Worm (Caenorhabditis elegans) whole organism, L4 larva: Measurements from ENCODE around the gene C10C6.13.

Experiments
- D1046.2 ChIP-seq: fragments of 200-800 bp; sonication (Bioruptor generic); IDR thresholded peaks from 2 replicates; pipeline ENCODE4 v1.3.6; 2022; ENCODE audit warnings: missing genetic modification characterization, missing compliant biosample characterization
- T26A8.4 ChIP-seq: fragments of 200-800 bp; sonication (Bioruptor generic); IDR thresholded peaks from 2 replicates; pipeline ENCODE4 v1.3.6; 2022; ENCODE audit warnings: missing genetic modification characterization, missing compliant biosample characterization
- aha-1 ChIP-seq: fragments of 150-350 bp; peaks from one replicate; lab custom pipeline; 2014; ENCODE audit warnings: missing biosample characterization, missing genetic modification characterization
- aly-2 ChIP-seq: sonication (generic microtip); optimal IDR thresholded peaks from 2 replicates; lab custom pipeline; 2018; ENCODE audit warnings: missing biosample characterization, missing genetic modification characterization
- attf-4 ChIP-seq: sonication (generic microtip); optimal IDR thresholded peaks from 3 replicates; lab custom pipeline; 2017; ENCODE audit warnings: missing biosample characterization, missing genetic modification characterization
- ceh-44 ChIP-seq: fragments of 200-800 bp; sonication (Bioruptor generic); IDR thresholded peaks from 2 replicates; pipeline ENCODE4 v1.3.6; 2022; ENCODE audit warnings: missing genetic modification reagents, missing genetic modification characterization, missing compliant biosample characterization
- daf-12 ChIP-seq: fragments of 150-350 bp; optimal IDR thresholded peaks from 2 replicates; lab custom pipeline; 2014; ENCODE audit warnings: missing biosample characterization, missing genetic modification reagents, missing genetic modification characterization
- daf-16 ChIP-seq, 3 experiments: sonication (generic microtip); optimal IDR thresholded peaks; 2 replicates each; lab custom pipeline; 2016 to 2017; ENCODE audit warnings: missing genetic modification characterization in 3 of 3, missing genetic modification reagents in 3 of 3, mild to moderate bottlenecking in 2 of 3, missing compliant biosample characterization in 2 of 3, missing biosample characterization in 1 of 3, moderate library complexity in 1 of 3
- dmd-6 ChIP-seq: fragments of 200-800 bp; sonication (Bioruptor generic); IDR thresholded peaks from 2 replicates; pipeline ENCODE4 v1.3.6; 2022; ENCODE audit warnings: missing genetic modification reagents, missing genetic modification characterization, missing compliant biosample characterization
- dmd-8 ChIP-seq: fragments of 200-800 bp; sonication (Bioruptor generic); IDR thresholded peaks from 2 replicates; pipeline ENCODE4 v1.3.6; 2022; ENCODE audit warnings: missing genetic modification characterization, missing compliant biosample characterization
- dmd-9 ChIP-seq: fragments of 200-800 bp; sonication (Bioruptor generic); IDR thresholded peaks from 2 replicates; pipeline ENCODE4 v1.3.6; 2022; ENCODE audit warnings: missing genetic modification reagents, missing genetic modification characterization, missing compliant biosample characterization
- dpl-1 ChIP-seq: fragments of 150-350 bp; optimal IDR thresholded peaks from 2 replicates; lab custom pipeline; 2014; ENCODE audit warnings: missing biosample characterization, missing genetic modification reagents, missing genetic modification characterization
- dve-1 ChIP-seq: sonication (generic microtip); optimal IDR thresholded peaks from 2 replicates; lab custom pipeline; 2017; ENCODE audit warnings: antibody characterized with exemption, mild to moderate bottlenecking, missing genetic modification characterization, missing compliant biosample characterization; ENCODE audit not compliant: insufficient read depth
- gei-8 ChIP-seq: fragments of 200-800 bp; sonication (Bioruptor generic); optimal IDR thresholded peaks from 2 replicates; lab custom pipeline; 2018; ENCODE audit warnings: mild to moderate bottlenecking, missing genetic modification characterization, missing compliant biosample characterization
- hif-1 ChIP-seq, 2 experiments: sonication (generic microtip); optimal IDR thresholded peaks; 2 replicates each; lab custom pipeline; 2016 to 2017; ENCODE audit warnings: missing compliant biosample characterization in 2 of 2, missing genetic modification characterization in 2 of 2, missing genetic modification reagents in 2 of 2, missing genotype in 2 of 2, mild to moderate bottlenecking in 1 of 2
- hlh-11 ChIP-seq: fragments of 200-800 bp; sonication (Bioruptor generic); optimal IDR thresholded peaks from 2 replicates; lab custom pipeline; 2018; ENCODE audit warnings: mild to moderate bottlenecking, missing genetic modification characterization, missing compliant biosample characterization
- hlh-30 ChIP-seq: sonication (generic microtip); optimal IDR thresholded peaks from 2 replicates; lab custom pipeline; 2017; ENCODE audit warnings: antibody characterized with exemption, mild to moderate bottlenecking, missing genetic modification characterization, missing compliant biosample characterization; ENCODE audit not compliant: insufficient read depth
- hmg-1.1 ChIP-seq: fragments of 200-800 bp; sonication (Bioruptor generic); IDR thresholded peaks from 2 replicates; pipeline ENCODE4 v1.3.6; 2022; ENCODE audit warnings: missing genetic modification reagents, missing genetic modification characterization, missing compliant biosample characterization
- lin-1 ChIP-seq: fragments of 200-800 bp; sonication (Bioruptor generic); IDR thresholded peaks from 2 replicates; pipeline ENCODE4 v1.3.6; 2022; ENCODE audit warnings: missing genetic modification reagents, missing genetic modification characterization, missing compliant biosample characterization
- lin-15B ChIP-seq: fragments of 150-350 bp; sonication (generic microtip); optimal IDR thresholded peaks from 3 replicates; lab custom pipeline; 2014; ENCODE audit warnings: missing biosample characterization, missing genetic modification characterization
- lin-38 ChIP-seq: fragments of 200-800 bp; sonication (Bioruptor generic); IDR thresholded peaks from 2 replicates; pipeline ENCODE4 v1.3.6; 2022; ENCODE audit warnings: missing genetic modification reagents, missing genetic modification characterization, missing compliant biosample characterization
- lsy-2 ChIP-seq, 2 experiments: fragments of 150-350 bp in 1 of 2; sonication (generic microtip) in 1 of 2; optimal IDR thresholded peaks; 2 replicates each; lab custom pipeline; 2014 to 2017; ENCODE audit warnings: missing biosample characterization in 2 of 2, missing genetic modification characterization in 2 of 2
- mdl-1 ChIP-seq, 2 experiments: fragments of 150-350 bp in 1 of 2; sonication (generic microtip) in 1 of 2; optimal IDR thresholded peaks; 2 replicates each; lab custom pipeline; 2014 to 2017; ENCODE audit warnings: missing biosample characterization in 2 of 2, missing genetic modification characterization in 2 of 2
- mep-1 ChIP-seq: fragments of 150-350 bp; sonication (generic microtip); optimal IDR thresholded peaks from 3 replicates; lab custom pipeline; 2014; ENCODE audit warnings: missing biosample characterization, missing genetic modification characterization
- mes-2 ChIP-seq: sonication (generic microtip); optimal IDR thresholded peaks from 2 replicates; lab custom pipeline; 2016; ENCODE audit warnings: missing genotype, mild to moderate bottlenecking, missing genetic modification characterization, missing compliant biosample characterization; ENCODE audit not compliant: poor library complexity, severe bottlenecking
- mxl-3 ChIP-seq: fragments of 200-800 bp; sonication (Bioruptor generic); optimal IDR thresholded peaks from 2 replicates; lab custom pipeline; 2018; ENCODE audit warnings: mild to moderate bottlenecking, missing genetic modification characterization, missing compliant biosample characterization
- nhr-10 ChIP-seq: fragments of 150-350 bp; optimal IDR thresholded peaks from 2 replicates; lab custom pipeline; 2014; ENCODE audit warnings: missing biosample characterization, missing genetic modification characterization
- nhr-11 ChIP-seq: fragments of 150-350 bp; optimal IDR thresholded peaks from 2 replicates; lab custom pipeline; 2014; ENCODE audit warnings: missing biosample characterization, missing genetic modification characterization
- nhr-25 ChIP-seq: sonication (generic microtip); optimal IDR thresholded peaks from 2 replicates; lab custom pipeline; 2017; ENCODE audit warnings: missing genetic modification characterization, mild to moderate bottlenecking, missing compliant biosample characterization, antibody characterized with exemption, moderate library complexity, borderline replicate concordance; ENCODE audit not compliant: insufficient read depth
- nhr-28 ChIP-seq: fragments of 150-350 bp; optimal IDR thresholded peaks from 2 replicates; lab custom pipeline; 2014; ENCODE audit warnings: missing biosample characterization, missing genetic modification characterization
- nhr-6 ChIP-seq: fragments of 150-350 bp; optimal IDR thresholded peaks from 2 replicates; lab custom pipeline; 2014; ENCODE audit warnings: missing biosample characterization, missing genetic modification characterization
- nhr-76 ChIP-seq: fragments of 150-350 bp; optimal IDR thresholded peaks from 2 replicates; lab custom pipeline; 2014; ENCODE audit warnings: missing biosample characterization, missing genetic modification characterization
- pha-4 ChIP-seq, 2 experiments: fragments of 150-350 bp in 1 of 2; fragments of 200-800 bp in 1 of 2; sonication (Bioruptor generic) in 1 of 2; IDR thresholded peaks in 1 of 2; optimal IDR thresholded peaks in 1 of 2; 2 replicates each; pipeline versions ENCODE4 v1.3.6 to Lab custom; 2014 to 2022; ENCODE audit warnings: missing genetic modification characterization in 2 of 2, missing genetic modification reagents in 2 of 2, missing biosample characterization in 1 of 2, missing compliant biosample characterization in 1 of 2
- pqm-1 ChIP-seq: sonication (generic microtip); optimal IDR thresholded peaks from 2 replicates; lab custom pipeline; 2017; ENCODE audit warnings: missing biosample characterization, missing genetic modification characterization
- saeg-2 ChIP-seq: fragments of 200-800 bp; sonication (Bioruptor generic); IDR thresholded peaks from 2 replicates; pipeline ENCODE4 v1.3.6; 2022; ENCODE audit warnings: missing genetic modification reagents, missing genetic modification characterization, missing compliant biosample characterization
- tra-1 ChIP-seq: fragments of 200-800 bp; sonication (Bioruptor generic); IDR thresholded peaks from 2 replicates; pipeline ENCODE4 v1.3.6; 2022; ENCODE audit warnings: missing genetic modification reagents, missing genetic modification characterization, missing compliant biosample characterization
- unc-39 ChIP-seq: sonication (generic microtip); optimal IDR thresholded peaks from 2 replicates; lab custom pipeline; 2017; ENCODE audit warnings: missing biosample characterization, missing genetic modification characterization
- unc-62 ChIP-seq, 3 experiments: fragments of 150-350 bp in 1 of 3; sonication (generic microtip); optimal IDR thresholded peaks in 2 of 3; peaks in 1 of 3; 1 replicate in 1 of 3; 2 replicates in 2 of 3; lab custom pipeline; 2014 to 2017; ENCODE audit warnings: missing biosample characterization in 3 of 3, missing genetic modification characterization in 3 of 3, missing genetic modification reagents in 3 of 3, missing genotype in 1 of 3
- zfp-2 ChIP-seq: sonication (generic microtip); optimal IDR thresholded peaks from 2 replicates; lab custom pipeline; 2016; ENCODE audit warnings: mild to moderate bottlenecking, missing genetic modification characterization, missing compliant biosample characterization
- ztf-11 ChIP-seq: fragments of 150-350 bp; optimal IDR thresholded peaks from 2 replicates; lab custom pipeline; 2014; ENCODE audit warnings: missing biosample characterization, missing genetic modification characterization
- ztf-7 ChIP-seq: fragments of 150-350 bp; optimal IDR thresholded peaks from 2 replicates; lab custom pipeline; 2014; ENCODE audit warnings: missing biosample characterization, missing genetic modification characterization

Gene C10C6.13

DNA sequence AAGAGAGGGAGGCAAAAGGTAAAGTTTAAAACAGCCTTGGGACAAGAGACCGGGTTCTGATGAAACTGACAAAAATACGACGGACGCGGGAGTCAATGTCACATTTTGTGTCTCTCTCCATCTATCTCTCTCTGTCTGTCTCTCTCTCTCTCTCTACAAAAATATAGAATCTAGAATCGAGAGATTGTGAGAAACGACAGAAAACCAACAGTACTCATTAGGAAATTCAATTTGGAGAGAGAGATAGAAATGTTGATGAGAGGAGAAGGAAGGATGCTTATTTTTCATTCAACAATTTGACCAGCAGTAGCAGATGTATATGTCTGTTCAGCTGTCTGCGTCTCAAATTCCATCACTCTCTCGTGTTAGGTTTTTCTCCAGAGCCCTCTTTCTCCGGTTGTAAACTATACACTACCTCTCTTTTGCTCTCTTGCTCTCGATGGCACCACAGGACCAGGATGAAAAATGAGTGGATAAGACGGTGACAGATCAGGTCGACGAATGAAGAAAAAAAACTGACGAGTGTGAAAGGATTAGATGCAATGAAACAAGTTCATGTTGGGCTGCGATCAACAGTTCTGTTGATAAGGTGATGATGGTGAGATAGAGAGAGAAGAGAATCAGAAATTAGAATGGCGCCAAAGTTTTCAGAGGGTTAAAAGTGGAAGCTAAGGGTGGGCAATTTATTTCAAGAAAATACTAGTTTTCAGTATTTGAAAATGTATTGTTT lies 20.2 kb upstream of the C10C6.13 start:
- peak in 1 of 2 experiments; percentile 51 for TF ChIP-seq lsy-2 (tag; optimal IDR thresholded peaks at IDR 0.05; lab: Kevin White, UChicago)
- TF ChIP-seq dpl-1 (GFP tag; lab: Kevin White, UChicago), result peak; percentile 16
- no peak for TF ChIP-seq pha-4 (GFP tag; IDR thresholded peaks at IDR 0.05; lab: Robert Waterston, UW)
- TF ChIP-seq pha-4 (tag; optimal IDR thresholded peaks at IDR 0.05; lab: Kevin White, UChicago), result no peak
- TF ChIP-seq nhr-25 (tag; lab: Kevin White, UChicago), result peak; percentile 66
- peak in 1 of 2 experiments; percentile 46 for TF ChIP-seq daf-16 (GFP tag; optimal IDR thresholded peaks at IDR 0.05; lab: Kevin White, UChicago)
- no peak for TF ChIP-seq daf-16 (tag; optimal IDR thresholded peaks at IDR 0.05; lab: Kevin White, UChicago)
- TF ChIP-seq unc-62 (GFP tag; optimal IDR thresholded peaks at IDR 0.05 in 1 of 2; lab: Kevin White, UChicago), result peak in 1 of 2 experiments; percentile 95
- no peak for TF ChIP-seq unc-62 (tag; optimal IDR thresholded peaks at IDR 0.05; lab: Kevin White, UChicago)
- TF ChIP-seq nhr-11 (tag; lab: Kevin White, UChicago), result peak; percentile 51
- peak; percentile 69 for TF ChIP-seq mep-1 (tag; lab: Kevin White, UChicago)
- TF ChIP-seq hif-1 (tag; optimal IDR thresholded peaks at IDR 0.05; lab: Kevin White, UChicago), result no peak
- peak; percentile 88 for TF ChIP-seq aha-1 (tag; lab: Kevin White, UChicago)
- peak; percentile 22; the same call in 1 of the 2 replicates for TF ChIP-seq lin-38 (GFP tag; lab: Robert Waterston, UW)
- no peak for TF ChIP-seq T26A8.4 (GFP tag; lab: Robert Waterston, UW)
- peak; percentile 41 for TF ChIP-seq nhr-28 (tag; lab: Kevin White, UChicago)
- TF ChIP-seq dve-1, result peak; percentile 33
- no peak for TF ChIP-seq daf-12 (tag; lab: Kevin White, UChicago)
- TF ChIP-seq hmg-1.1, result 0 out of 2 replicates have a peak, but pooled peaks have one; percentile 18
- peak; percentile 32; the same call in 1 of the 2 replicates for TF ChIP-seq dmd-6
- peak; percentile 77 for TF ChIP-seq hlh-30 (tag; lab: Kevin White, UChicago)
- TF ChIP-seq lin-1 (GFP tag; lab: Robert Waterston, UW), result 0 out of 2 replicates have a peak, but pooled peaks have one; percentile 24
- TF ChIP-seq ceh-44 (GFP tag; lab: Robert Waterston, UW), result no peak
- peak; percentile 49 for TF ChIP-seq hlh-11
- TF ChIP-seq unc-39, result no peak
- no peak for TF ChIP-seq D1046.2 (GFP tag; lab: Robert Waterston, UW)
- peak; percentile 1 to 64 for TF ChIP-seq mdl-1 (tag; optimal IDR thresholded peaks at IDR 0.05; lab: Kevin White, UChicago)
- peak; percentile 52 for TF ChIP-seq mxl-3 (GFP tag; lab: Kevin White, UChicago)

DNA sequence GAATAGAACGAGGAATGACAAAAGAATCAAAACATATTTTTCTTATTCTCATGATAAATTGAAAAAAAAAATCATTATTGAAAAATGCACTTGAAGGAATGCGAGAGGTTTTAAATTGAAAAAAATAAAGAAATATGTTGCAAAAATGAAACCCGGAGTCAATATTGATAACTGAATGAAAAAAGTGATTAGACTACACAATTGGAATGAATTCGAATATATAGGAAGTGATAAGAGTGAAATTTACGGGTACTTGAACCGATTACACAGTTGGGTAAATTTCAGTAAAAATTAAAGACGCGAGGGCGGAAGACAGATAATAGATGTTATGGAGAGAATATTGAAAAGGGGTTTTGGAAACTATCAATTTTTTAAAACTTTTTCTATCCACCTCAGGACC lies 19.5 kb upstream of the C10C6.13 start:
- peak; percentile 81 for TF ChIP-seq pqm-1 (tag; lab: Kevin White, UChicago)
- no peak for TF ChIP-seq dmd-9 (GFP tag; lab: Robert Waterston, UW)
- no peak for TF ChIP-seq dmd-8
- peak; percentile 72 for TF ChIP-seq nhr-28 (tag; lab: Kevin White, UChicago)
- no peak for TF ChIP-seq attf-4
- TF ChIP-seq ztf-11, result no peak
- no peak for TF ChIP-seq daf-16 (GFP tag; optimal IDR thresholded peaks at IDR 0.05; lab: Kevin White, UChicago)
- peak; percentile 39 for TF ChIP-seq daf-16 (tag; optimal IDR thresholded peaks at IDR 0.05; lab: Kevin White, UChicago)

DNA sequence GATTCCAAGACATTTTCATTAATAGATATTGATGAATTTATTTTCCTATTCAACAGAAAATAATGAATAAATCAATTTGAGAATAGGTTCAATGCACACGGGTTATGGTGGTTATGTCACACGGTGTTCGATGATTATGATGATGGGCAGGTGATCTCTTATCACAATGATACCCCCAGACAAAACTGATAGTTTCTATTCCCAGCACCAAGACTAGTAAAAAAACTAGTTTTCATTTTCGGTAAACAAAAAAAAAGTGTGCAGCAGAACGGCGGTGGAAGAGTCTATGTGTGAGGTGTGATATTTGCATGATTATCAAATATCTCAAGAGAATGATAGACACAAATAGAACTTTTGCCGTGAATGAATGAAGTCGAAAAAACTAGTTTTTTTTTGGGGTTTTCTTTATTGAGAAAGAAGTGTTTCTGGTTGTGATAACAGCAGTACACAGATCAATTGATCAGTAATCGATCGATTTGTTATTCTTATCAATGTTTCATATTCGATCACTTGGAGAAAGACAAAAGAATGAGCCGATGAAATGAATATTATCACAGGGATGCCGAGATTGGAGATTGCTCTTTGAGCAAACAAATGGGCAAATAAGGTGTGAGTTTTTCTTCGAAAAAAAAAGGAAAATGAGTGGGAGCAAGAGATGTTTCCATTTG lies 18.5 kb upstream of the C10C6.13 start:
- TF ChIP-seq attf-4 (no peak), dve-1 (peak; percentile 10), nhr-28 (tag; lab: Kevin White, UChicago) (peak; percentile 42), hlh-11 (peak; percentile 68), saeg-2 (no peak), ztf-7 (tag; lab: Kevin White, UChicago) (no peak), nhr-10 (tag; lab: Kevin White, UChicago) (peak; percentile 3), gei-8 (GFP tag; lab: Kevin White, UChicago) (no peak), nhr-6 (tag; lab: Kevin White, UChicago) (peak; percentile 16), lin-15B (tag; lab: Kevin White, UChicago) (no peak), aly-2 (tag; lab: Kevin White, UChicago) (no peak), tra-1 (0 out of 2 replicates have a peak, but pooled peaks have one; percentile 8), dmd-6 (peak; percentile 55), aha-1 (tag; lab: Kevin White, UChicago) (peak; percentile 15), hlh-30 (tag; lab: Kevin White, UChicago) (peak; percentile 81), zfp-2 (tag; lab: Kevin White, UChicago) (no peak), nhr-76 (tag; lab: Kevin White, UChicago) (no peak), daf-16 (GFP tag; optimal IDR thresholded peaks at IDR 0.05; lab: Kevin White, UChicago) (peak in 1 of 2 experiments; percentile 4), daf-16 (tag; optimal IDR thresholded peaks at IDR 0.05; lab: Kevin White, UChicago) (no peak), pqm-1 (tag; lab: Kevin White, UChicago) (peak; percentile 28), mdl-1 (tag; optimal IDR thresholded peaks at IDR 0.05; lab: Kevin White, UChicago) (peak in 1 of 2 experiments; percentile 7), mes-2 (peak; percentile 9)
